Worm (Caenorhabditis elegans): ENCODE measurements around the gene F59F5.4.
A peak's percentile ranks its signal among the peaks of the same experiment; 100 is the strongest.

The F59F5.4 gene

ce11 chrX:10541789-10542188 is 1.0 kb upstream of the F59F5.4 start:
- TF ChIP-seq tbx-11 (GFP tag; IDR thresholded peaks at IDR 0.05) (no peak), sea-1 (GFP tag; conservative IDR thresholded peaks at IDR 0.05) (no peak), ets-7 (tag; optimal IDR thresholded peaks at IDR 0.05) (no peak), hmg-4 (GFP tag; optimal IDR thresholded peaks at IDR 0.05) (no peak), ceh-36 (tag; optimal IDR thresholded peaks at IDR 0.05) (no peak), aly-1 (tag; optimal IDR thresholded peaks at IDR 0.05) (no peak), scrt-1 (GFP tag; IDR thresholded peaks at IDR 0.05) (no peak), tbx-37 (GFP tag; conservative IDR thresholded peaks at IDR 0.05) (no peak), hmbx-1 (tag; optimal IDR thresholded peaks at IDR 0.05) (no peak), ceh-13 (GFP tag; optimal IDR thresholded peaks at IDR 0.05) (no peak), F13C5.2 (tag; optimal IDR thresholded peaks at IDR 0.05) (no peak), pes-1 (GFP tag; IDR thresholded peaks at IDR 0.05) (no peak), ama-1 (optimal IDR thresholded peaks at IDR 0.05) (no peak), flt-1 (GFP tag; IDR thresholded peaks at IDR 0.05) (no peak), B0310.2 (tag; optimal IDR thresholded peaks at IDR 0.05) (no peak), tra-4 (tag; optimal IDR thresholded peaks at IDR 0.05) (no peak), hnd-1 (tag; optimal IDR thresholded peaks at IDR 0.05) (no peak)

ce11 chrX:10545716-10546115 is 2.9 kb downstream of the F59F5.4 start, which contains the start of gene F59F5.5:
TSS of gene F59F5.5 (plus strand) at chrX:10546016.
- TF ChIP-seq tbx-11 (GFP tag; IDR thresholded peaks at IDR 0.05) (no peak), ceh-36 (tag; optimal IDR thresholded peaks at IDR 0.05) (no peak), hmbx-1 (tag; optimal IDR thresholded peaks at IDR 0.05) (no peak), tra-4 (tag; optimal IDR thresholded peaks at IDR 0.05) (no peak), B0310.2 (tag; optimal IDR thresholded peaks at IDR 0.05) (no peak), sea-1 (GFP tag; conservative IDR thresholded peaks at IDR 0.05) (no peak), F13C5.2 (tag; optimal IDR thresholded peaks at IDR 0.05) (no peak), ceh-13 (GFP tag; optimal IDR thresholded peaks at IDR 0.05) (no peak), tbx-37 (GFP tag; conservative IDR thresholded peaks at IDR 0.05) (no peak), ama-1 (optimal IDR thresholded peaks at IDR 0.05) (no peak), scrt-1 (GFP tag; IDR thresholded peaks at IDR 0.05) (no peak), ets-7 (tag; optimal IDR thresholded peaks at IDR 0.05) (no peak), aly-1 (tag; optimal IDR thresholded peaks at IDR 0.05) (no peak), hnd-1 (tag; optimal IDR thresholded peaks at IDR 0.05) (no peak), pes-1 (GFP tag; IDR thresholded peaks at IDR 0.05) (no peak), flt-1 (GFP tag; IDR thresholded peaks at IDR 0.05) (no peak), hmg-4 (GFP tag; optimal IDR thresholded peaks at IDR 0.05) (no peak)

- TF ChIP-seq tra-4 (tag; optimal IDR thresholded peaks at IDR 0.05) (no peak), tbx-37 (GFP tag; conservative IDR thresholded peaks at IDR 0.05) (no peak), tbx-11 (GFP tag; IDR thresholded peaks at IDR 0.05) (no peak), F13C5.2 (tag; optimal IDR thresholded peaks at IDR 0.05) (no peak), ets-7 (tag; optimal IDR thresholded peaks at IDR 0.05) (no peak)
Observed at ce11 chrX:10553048-10553447, 10.2 kb downstream of the F59F5.4 start.

DNA sequence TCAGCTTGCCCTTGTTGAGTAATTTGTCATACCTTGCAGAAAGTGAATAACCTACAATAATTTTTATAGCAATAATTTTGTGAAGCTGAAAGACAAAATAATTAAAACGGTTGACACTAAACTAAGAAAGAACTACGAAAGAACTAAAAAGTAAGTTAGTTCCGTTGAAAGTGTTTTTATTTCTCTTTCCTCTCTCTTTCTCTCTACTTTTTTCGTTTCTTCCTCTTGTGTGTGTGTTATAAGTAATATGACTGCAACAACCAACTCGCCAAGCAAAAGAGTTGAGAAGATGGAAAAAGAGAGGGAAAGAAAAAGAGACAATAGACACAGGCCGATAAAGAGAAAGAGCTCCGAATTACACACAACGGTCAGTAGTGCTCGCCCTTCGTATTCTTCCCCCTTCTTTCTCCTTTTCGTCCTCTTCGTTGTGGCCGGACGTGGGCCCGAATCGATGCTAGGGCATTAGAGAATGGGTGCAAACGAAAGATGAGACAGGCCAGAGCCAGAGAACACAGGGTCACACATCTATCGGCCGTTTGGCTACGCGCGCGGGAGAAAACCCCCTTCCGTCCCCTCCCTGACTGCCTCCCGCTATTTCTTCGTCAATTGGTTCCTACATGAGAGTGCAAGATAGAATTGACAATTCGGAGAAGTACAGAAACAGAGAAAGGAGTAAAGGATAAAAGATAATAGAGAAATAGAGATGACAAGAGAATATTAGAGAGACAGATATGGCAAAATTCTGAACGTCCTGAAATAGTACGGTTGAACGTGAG is 12.6 kb downstream of the F59F5.4 start, which contains the start of gene syd-2:
Gene syd-2, minus strand, starts transcription at position 51 of the 776 bp plus-strand sequence.
- peak; percentile 96 for TF ChIP-seq hmg-4 (GFP tag; optimal IDR thresholded peaks at IDR 0.05)
- TF ChIP-seq tbx-37 (GFP tag; conservative IDR thresholded peaks at IDR 0.05) = no peak
- TF ChIP-seq F13C5.2 (tag; optimal IDR thresholded peaks at IDR 0.05) = peak; percentile 74
- peak; percentile 14 for TF ChIP-seq hnd-1 (tag; optimal IDR thresholded peaks at IDR 0.05)
- no peak for TF ChIP-seq ceh-36 (tag; optimal IDR thresholded peaks at IDR 0.05)
- TF ChIP-seq hmbx-1 (tag; optimal IDR thresholded peaks at IDR 0.05) = no peak
- peak; percentile 80 for TF ChIP-seq sea-1 (GFP tag; conservative IDR thresholded peaks at IDR 0.05)
- TF ChIP-seq ama-1 (optimal IDR thresholded peaks at IDR 0.05) = no peak
- peak; percentile 64 for TF ChIP-seq aly-1 (tag; optimal IDR thresholded peaks at IDR 0.05)
- TF ChIP-seq B0310.2 (tag; optimal IDR thresholded peaks at IDR 0.05) = no peak
- TF ChIP-seq flt-1 (GFP tag; IDR thresholded peaks at IDR 0.05) = no peak; the same call in 1 of the 2 replicates
- no peak for TF ChIP-seq scrt-1 (GFP tag; IDR thresholded peaks at IDR 0.05)
- peak; percentile 40 for TF ChIP-seq ets-7 (tag; optimal IDR thresholded peaks at IDR 0.05)
- no peak for TF ChIP-seq tra-4 (tag; optimal IDR thresholded peaks at IDR 0.05)
- TF ChIP-seq pes-1 (GFP tag; IDR thresholded peaks at IDR 0.05) = no peak

DNA sequence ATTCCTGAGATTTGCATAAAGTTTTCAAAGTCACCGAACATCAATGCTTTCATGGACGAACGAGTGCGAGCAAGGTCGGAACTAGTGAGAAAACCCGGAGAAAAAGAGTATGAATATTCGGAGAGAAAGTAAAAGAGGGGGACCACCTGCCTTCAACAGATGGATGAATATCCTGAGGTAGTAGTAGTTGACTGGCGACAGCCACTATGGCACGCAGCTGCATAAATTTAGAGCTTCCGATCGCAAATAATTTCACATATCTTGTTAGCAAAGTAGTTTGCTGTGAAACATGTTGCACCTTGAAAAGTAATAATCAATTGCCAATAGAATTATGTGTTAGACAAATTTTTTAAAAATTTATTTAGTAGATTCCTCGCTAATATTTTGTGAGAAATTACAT is 14.0 kb downstream of the F59F5.4 start:
- TF ChIP-seq scrt-1 (GFP tag; IDR thresholded peaks at IDR 0.05) (no peak), tra-4 (tag; optimal IDR thresholded peaks at IDR 0.05) (no peak), tbx-11 (GFP tag; IDR thresholded peaks at IDR 0.05) (no peak), tbx-37 (GFP tag; conservative IDR thresholded peaks at IDR 0.05) (no peak)

ce11 chrX:10559203-10559602 is 16.4 kb downstream of the F59F5.4 start, which contains the start of gene F59F5.7:
TSS of gene F59F5.7 (plus strand) at chrX:10559503.
- TF ChIP-seq flt-1 (GFP tag; IDR thresholded peaks at IDR 0.05) (no peak), pes-1 (GFP tag; IDR thresholded peaks at IDR 0.05) (no peak), scrt-1 (GFP tag; IDR thresholded peaks at IDR 0.05) (no peak), sea-1 (GFP tag; conservative IDR thresholded peaks at IDR 0.05) (no peak), F13C5.2 (tag; optimal IDR thresholded peaks at IDR 0.05) (no peak), ceh-36 (tag; optimal IDR thresholded peaks at IDR 0.05) (no peak), aly-1 (tag; optimal IDR thresholded peaks at IDR 0.05) (no peak), hmg-4 (GFP tag; optimal IDR thresholded peaks at IDR 0.05) (no peak), B0310.2 (tag; optimal IDR thresholded peaks at IDR 0.05) (no peak), ama-1 (optimal IDR thresholded peaks at IDR 0.05) (no peak), tbx-11 (GFP tag; IDR thresholded peaks at IDR 0.05) (no peak), ceh-13 (GFP tag; optimal IDR thresholded peaks at IDR 0.05) (no peak), ets-7 (tag; optimal IDR thresholded peaks at IDR 0.05) (no peak), hmbx-1 (tag; optimal IDR thresholded peaks at IDR 0.05) (no peak), hnd-1 (tag; optimal IDR thresholded peaks at IDR 0.05) (no peak), tbx-37 (GFP tag; conservative IDR thresholded peaks at IDR 0.05) (no peak), tra-4 (tag; optimal IDR thresholded peaks at IDR 0.05) (no peak)

DNA sequence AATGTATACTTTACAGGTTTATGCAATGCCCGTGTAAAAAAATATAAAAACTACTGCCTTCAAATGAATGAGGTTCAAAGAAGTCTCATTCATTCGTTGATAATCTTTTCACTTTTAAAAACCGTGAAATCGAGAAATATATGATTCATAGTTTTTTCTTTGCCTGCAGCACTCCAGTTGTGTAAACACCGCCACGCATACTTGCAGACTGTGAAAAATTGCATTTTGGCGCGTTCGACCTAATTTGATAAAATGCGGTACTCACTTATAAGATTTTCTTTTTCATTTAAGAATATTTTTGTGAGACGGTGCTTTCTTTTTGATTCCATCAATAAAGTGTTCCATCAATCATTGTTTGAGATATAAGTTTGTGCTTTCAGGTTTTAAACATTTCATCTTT is 24.0 kb downstream of the F59F5.4 start:
- no peak for TF ChIP-seq flt-1 (GFP tag; IDR thresholded peaks at IDR 0.05)
- no peak for TF ChIP-seq sea-1 (GFP tag; conservative IDR thresholded peaks at IDR 0.05)
- TF ChIP-seq tra-4 (tag; optimal IDR thresholded peaks at IDR 0.05) = no peak
- no peak for TF ChIP-seq hmg-4 (GFP tag; optimal IDR thresholded peaks at IDR 0.05)
- no peak for TF ChIP-seq tbx-37 (GFP tag; conservative IDR thresholded peaks at IDR 0.05)
- no peak for TF ChIP-seq pes-1 (GFP tag; IDR thresholded peaks at IDR 0.05)
- TF ChIP-seq ets-7 (tag; optimal IDR thresholded peaks at IDR 0.05) = no peak
- TF ChIP-seq ceh-36 (tag; optimal IDR thresholded peaks at IDR 0.05) = no peak
- no peak for TF ChIP-seq ama-1 (optimal IDR thresholded peaks at IDR 0.05)
- no peak for TF ChIP-seq hmbx-1 (tag; optimal IDR thresholded peaks at IDR 0.05)
- no peak for TF ChIP-seq aly-1 (tag; optimal IDR thresholded peaks at IDR 0.05)
- TF ChIP-seq F13C5.2 (tag; optimal IDR thresholded peaks at IDR 0.05) = no peak
- TF ChIP-seq ceh-13 (GFP tag; optimal IDR thresholded peaks at IDR 0.05) = no peak
- TF ChIP-seq tbx-11 (GFP tag; IDR thresholded peaks at IDR 0.05) = no peak
- no peak for TF ChIP-seq hnd-1 (tag; optimal IDR thresholded peaks at IDR 0.05)
- no peak for TF ChIP-seq scrt-1 (GFP tag; IDR thresholded peaks at IDR 0.05)
